Fruit fly (Drosophila melanogaster) whole organism: ENCODE data around the gene CG43924.

ENCODE experiments used
- pan ChIP-seq: fragments of >200 bp; optimal IDR thresholded peaks from 2 replicates; lab custom pipeline; 2017
- psq ChIP-seq: fragments of >200 bp; optimal IDR thresholded peaks from 2 replicates; lab custom pipeline; 2017
- usp ChIP-seq: fragments of >200 bp; optimal IDR thresholded peaks from 2 replicates; lab custom pipeline; 2017; ENCODE audit warnings: missing biosample characterization, missing genetic modification characterization, mixed read lengths

DNA sequence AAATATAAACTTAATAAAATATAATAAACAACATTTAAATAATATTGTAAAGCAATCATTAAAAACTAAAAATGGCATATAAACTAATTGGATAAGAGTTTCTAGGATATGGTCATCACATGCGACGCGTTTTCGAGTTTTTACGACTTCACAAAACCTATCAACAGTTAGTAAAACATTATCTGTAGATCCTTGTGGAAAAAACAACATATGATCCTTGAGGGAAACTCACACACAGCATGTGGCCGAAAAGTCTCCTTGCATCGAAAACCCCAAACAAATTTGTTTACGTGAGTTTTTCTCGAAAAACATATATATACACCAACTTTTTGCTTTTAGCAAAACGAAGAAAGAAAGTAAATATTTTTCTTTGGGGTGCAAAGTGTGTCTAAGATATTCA is 30.0 kb upstream of the CG43924 start:
- TF ChIP-seq pan (lab: Kevin White, UChicago) (no peak), usp (GFP tag; lab: Kevin White, UChicago) (no peak), psq (lab: Kevin White, UChicago) (no peak)
